Worm (Caenorhabditis elegans): ENCODE data around the gene R10H10.3.

Gene R10H10.3

DNA sequence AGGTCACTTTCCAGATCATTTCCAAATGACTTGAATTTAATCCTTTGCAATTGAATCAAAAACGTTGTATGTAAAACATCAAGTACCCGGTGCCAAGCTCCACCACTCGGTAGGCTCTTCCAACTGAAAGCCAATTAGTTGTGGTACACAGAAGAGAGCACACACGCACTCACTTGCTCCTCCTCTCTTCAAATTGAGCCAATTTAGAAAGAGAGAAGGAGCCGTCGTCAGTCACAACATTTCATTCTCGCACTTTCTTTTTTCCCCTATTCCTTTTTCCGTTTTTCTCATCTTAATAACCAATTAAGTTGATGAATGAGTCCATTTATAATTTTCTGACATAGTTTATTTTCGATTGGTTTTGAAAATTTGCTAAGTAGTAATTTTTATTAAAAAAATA lies 9.9 kb downstream of the R10H10.3 start:
- TF ChIP-seq ces-1 (GFP tag; optimal IDR thresholded peaks at IDR 0.05) (peak; percentile 28), ctbp-1 (GFP tag; IDR thresholded peaks at IDR 0.05) (0 out of 2 replicates have a peak, but pooled peaks have one; percentile 22), aha-1 (tag) (peak; percentile 95), hmg-1.1 (GFP tag; IDR thresholded peaks at IDR 0.05) (0 out of 2 replicates have a peak, but pooled peaks have one; percentile 7), aly-2 (tag; optimal IDR thresholded peaks at IDR 0.05) (no peak), nhr-76 (tag; optimal IDR thresholded peaks at IDR 0.05) (no peak), dmd-9 (GFP tag; IDR thresholded peaks at IDR 0.05) (no peak)

DNA sequence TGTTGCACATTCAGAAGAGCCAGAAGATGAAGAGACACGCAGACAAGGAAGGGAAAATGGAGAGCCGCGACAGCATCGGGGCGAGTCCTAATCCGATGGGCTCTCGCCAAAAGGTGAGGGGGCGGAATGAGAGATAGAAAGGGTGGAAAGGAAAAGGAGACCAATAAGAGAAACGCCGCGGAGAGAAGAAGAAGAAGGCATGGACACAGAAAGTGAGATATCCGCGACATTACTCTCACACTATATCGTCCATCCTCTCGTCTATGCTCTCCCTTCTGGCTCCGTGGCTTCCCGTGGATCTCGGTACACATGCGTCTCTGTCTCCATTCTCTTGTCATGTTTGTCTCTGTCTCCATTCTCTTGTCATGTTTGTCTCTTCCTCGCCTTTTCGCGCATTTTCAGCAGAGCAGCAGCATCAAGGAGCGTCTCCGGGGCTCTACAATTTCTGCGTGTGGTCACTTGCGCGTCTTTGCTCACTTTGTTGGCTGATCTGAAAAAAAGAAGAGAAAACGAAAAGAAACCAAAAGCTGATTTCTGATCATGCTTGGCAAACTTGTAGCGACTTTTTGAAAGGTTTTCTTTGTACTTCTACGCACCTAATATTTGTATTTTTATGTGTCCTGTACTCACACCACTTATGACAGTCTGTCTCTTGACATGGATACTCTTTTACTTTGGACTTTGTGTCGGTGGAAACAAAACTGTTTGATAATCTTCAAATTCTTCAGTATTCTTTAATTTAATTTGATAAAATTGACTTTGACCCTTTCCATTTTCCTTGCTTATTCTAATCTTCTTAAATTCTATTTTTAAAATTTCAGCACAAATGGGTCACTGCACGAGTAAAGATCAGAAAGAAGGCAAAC lies 15.1 kb downstream of the R10H10.3 start, which contains the start of gene gpa-7:
Gene gpa-7, plus strand, starts transcription at position 816 of the 866 bp plus-strand sequence.
- TF ChIP-seq lim-7 (GFP tag; IDR thresholded peaks at IDR 0.05) (peak; percentile 57; the same call in 1 of the 2 replicates), lsy-2 (tag; optimal IDR thresholded peaks at IDR 0.05) (peak; percentile 40 to 47), daf-8 (GFP tag; IDR thresholded peaks at IDR 0.05) (no peak), nhr-48 (tag; optimal IDR thresholded peaks at IDR 0.05) (peak; percentile 33), arid-1 (GFP tag; conservative IDR thresholded peaks at IDR 0.05) (no peak), hif-1 (tag; optimal IDR thresholded peaks at IDR 0.05) (peak in 1 of 2 experiments; percentile 53), gei-8 (GFP tag; optimal IDR thresholded peaks at IDR 0.05) (peak; percentile 65), egl-27 (tag; optimal IDR thresholded peaks at IDR 0.05) (no peak), nhr-41 (GFP tag; IDR thresholded peaks at IDR 0.05) (no peak), lin-13 (GFP tag; optimal IDR thresholded peaks at IDR 0.05) (no peak), hlh-30 (tag; optimal IDR thresholded peaks at IDR 0.05; ENCODE audit: insufficient read depth) (peak; percentile 48), pqm-1 (tag; optimal IDR thresholded peaks at IDR 0.05) (no peak), lin-15B (tag; optimal IDR thresholded peaks at IDR 0.05) (no peak), nhr-11 (tag; optimal IDR thresholded peaks at IDR 0.05) (peak; percentile 66), unc-62 (GFP tag; optimal IDR thresholded peaks at IDR 0.05 in 1 of 2) (peak in 1 of 2 experiments; percentile 99), unc-62 (tag; optimal IDR thresholded peaks at IDR 0.05) (no peak), F49E8.2 (tag; optimal IDR thresholded peaks at IDR 0.05; ENCODE audit: borderline replicate concordance) (no peak), rbr-2 (tag; optimal IDR thresholded peaks at IDR 0.05) (peak; percentile 88), ceh-44 (GFP tag; IDR thresholded peaks at IDR 0.05) (no peak), unc-130 (GFP tag; optimal IDR thresholded peaks at IDR 0.05) (no peak), ceh-82 (tag; optimal IDR thresholded peaks at IDR 0.05) (no peak), lin-38 (GFP tag; IDR thresholded peaks at IDR 0.05) (no peak), cey-2 (tag; optimal IDR thresholded peaks at IDR 0.05; ENCODE audit: borderline replicate concordance, insufficient read depth) (no peak), tag-97 (GFP tag; IDR thresholded peaks at IDR 0.05) (no peak), Y5F2A.4 (GFP tag; optimal IDR thresholded peaks at IDR 0.05) (no peak), lin-1 (GFP tag; IDR thresholded peaks at IDR 0.05) (no peak), pha-4 (GFP tag; IDR thresholded peaks at IDR 0.05) (no peak), pha-4 (tag; optimal IDR thresholded peaks at IDR 0.05) (no peak), ceh-32 (tag; optimal IDR thresholded peaks at IDR 0.05; ENCODE audit: poor library complexity) (peak; percentile 45), tra-1 (GFP tag; IDR thresholded peaks at IDR 0.05) (no peak), daf-12 (tag; optimal IDR thresholded peaks at IDR 0.05) (no peak), ceh-20 (GFP tag; IDR thresholded peaks at IDR 0.05) (no peak), sdz-12 (GFP tag; optimal IDR thresholded peaks at IDR 0.05) (no peak), T26A8.4 (GFP tag; IDR thresholded peaks at IDR 0.05) (0 out of 2 replicates have a peak, but pooled peaks have one; percentile 61), saeg-2 (GFP tag; IDR thresholded peaks at IDR 0.05) (no peak), ceh-62 (tag; optimal IDR thresholded peaks at IDR 0.05) (no peak), mxl-2 (GFP tag; conservative IDR thresholded peaks at IDR 0.05) (no peak), php-3 (GFP tag; IDR thresholded peaks at IDR 0.05) (no peak), zfp-3 (GFP tag; conservative IDR thresholded peaks at IDR 0.05) (no peak), F10B5.3 (tag; optimal IDR thresholded peaks at IDR 0.05) (no peak), fos-1 (tag; optimal IDR thresholded peaks at IDR 0.05) (no peak)

Data from whole organism, L4 larva.